Fruit fly (Drosophila melanogaster) whole organism, embryonic: Measurements from ENCODE around the gene CCAP-R.

ENCODE experiments used
- Atf-2 ChIP-seq: fragments of 200-800 bp; sonication (Bioruptor generic); optimal IDR thresholded peaks from 2 replicates; lab custom pipeline; 2016; ENCODE audit warnings: missing biosample characterization, missing genetic modification characterization
- Awh ChIP-seq: fragments of 200-800 bp; sonication (Bioruptor generic); IDR thresholded peaks from 2 replicates; pipeline ENCODE4, ENCODE4 v1.3.6; 2022; ENCODE audit warnings: missing biosample characterization, missing genetic modification characterization
- CG1024 ChIP-seq: fragments of 200-800 bp; sonication (Bioruptor generic); IDR thresholded peaks from 2 replicates; pipeline ENCODE4 v1.3.6; 2022; ENCODE audit warnings: missing biosample characterization, missing genetic modification characterization
- CG11093 ChIP-seq: fragments of 200-800 bp; sonication (Bioruptor generic); IDR thresholded peaks from 3 replicates; pipeline ENCODE4 v1.3.6; 2022; ENCODE audit warnings: missing biosample characterization, missing genetic modification characterization
- CG11456 ChIP-seq: fragments of 200-800 bp; sonication (Bioruptor generic); IDR thresholded peaks from 3 replicates; pipeline ENCODE4 v1.3.6; 2022; ENCODE audit warnings: missing biosample characterization, missing genetic modification characterization
- CG2199 ChIP-seq: fragments of 200-800 bp; sonication (Bioruptor generic); IDR thresholded peaks from 3 replicates; pipeline ENCODE4 v1.3.6; 2022; ENCODE audit warnings: missing biosample characterization, missing genetic modification characterization
- CG30020 ChIP-seq: fragments of 200-800 bp; optimal IDR thresholded peaks from 2 replicates; lab custom pipeline; 2019; ENCODE audit warnings: missing biosample characterization, mild to moderate bottlenecking, missing genetic modification characterization, moderate library complexity
- CG3281 ChIP-seq: fragments of 200-800 bp; sonication (Bioruptor generic); optimal IDR thresholded peaks from 3 replicates; lab custom pipeline; 2017; ENCODE audit warnings: missing biosample characterization, mild to moderate bottlenecking, missing genetic modification characterization
- CG42726 ChIP-seq: fragments of 200-800 bp; sonication (Bioruptor generic); IDR thresholded peaks from 2 replicates; pipeline ENCODE4 v1.3.6; 2022; ENCODE audit warnings: missing biosample characterization, missing genetic modification characterization; ENCODE audit not compliant: partially characterized antibody
- CG6254 ChIP-seq: fragments of 200-800 bp; sonication (Bioruptor generic); optimal IDR thresholded peaks from 3 replicates; lab custom pipeline; 2017; ENCODE audit warnings: mild to moderate bottlenecking, missing biosample characterization, missing genetic modification reagents, missing genetic modification characterization
- CG8388 ChIP-seq: fragments of 200-800 bp; sonication (Bioruptor generic); optimal IDR thresholded peaks from 2 replicates; lab custom pipeline; 2019; ENCODE audit warnings: missing biosample characterization, mild to moderate bottlenecking, missing genetic modification characterization, moderate library complexity
- CG8478 ChIP-seq: fragments of >200 bp; optimal IDR thresholded peaks from 2 replicates; lab custom pipeline; 2018
- CG9215 ChIP-seq: fragments of 200-800 bp; sonication (Bioruptor generic); IDR thresholded peaks from 2 replicates; pipeline ENCODE4 v1.3.6; 2022; ENCODE audit warnings: missing biosample characterization, missing genetic modification characterization
- CG9437 ChIP-seq: fragments of 200-800 bp; sonication (Bioruptor generic); optimal IDR thresholded peaks from 2 replicates; lab custom pipeline; 2018; ENCODE audit warnings: missing biosample characterization, mild to moderate bottlenecking, missing genetic modification characterization
- CG9876 ChIP-seq: fragments of 200-800 bp; sonication (Bioruptor generic); optimal IDR thresholded peaks from 2 replicates; lab custom pipeline; 2016; ENCODE audit warnings: missing biosample characterization, missing genetic modification characterization
- Camta ChIP-seq: fragments of 200-800 bp; sonication (Bioruptor generic); optimal IDR thresholded peaks from 2 replicates; lab custom pipeline; 2016; ENCODE audit warnings: missing biosample characterization, missing genetic modification characterization
- Dbx ChIP-seq: fragments of 200-800 bp; sonication (Bioruptor generic); IDR thresholded peaks from 3 replicates; pipeline ENCODE4 v1.3.6; 2022; ENCODE audit warnings: missing biosample characterization, missing genetic modification characterization
- Dip2 ChIP-seq: fragments of 200-800 bp; sonication (Bioruptor generic); IDR thresholded peaks from 2 replicates; pipeline ENCODE4 v1.3.6; 2022; ENCODE audit warnings: missing biosample characterization, missing genetic modification characterization
- Dp ChIP-seq: fragments of 200-800 bp; sonication (Bioruptor generic); optimal IDR thresholded peaks from 2 replicates; lab custom pipeline; 2018; ENCODE audit warnings: missing biosample characterization, mild to moderate bottlenecking, missing genetic modification characterization, moderate library complexity
- HLHmδ ChIP-seq: fragments of 200-800 bp; sonication (Bioruptor generic); optimal IDR thresholded peaks from 2 replicates; lab custom pipeline; 2018; ENCODE audit warnings: missing biosample characterization, mild to moderate bottlenecking, missing genetic modification characterization, moderate library complexity
- Hmr ChIP-seq: fragments of 200-800 bp; sonication (Bioruptor generic); optimal IDR thresholded peaks from 3 replicates; lab custom pipeline; 2017; ENCODE audit warnings: mild to moderate bottlenecking, missing biosample characterization, missing genetic modification reagents, missing genetic modification characterization
- Meics ChIP-seq: fragments of 200-800 bp; sonication (Bioruptor generic); optimal IDR thresholded peaks from 2 replicates; lab custom pipeline; 2017; ENCODE audit warnings: missing biosample characterization, mild to moderate bottlenecking, missing genetic modification characterization
- Nf-YB ChIP-seq: fragments of 200-800 bp; sonication (Bioruptor generic); optimal IDR thresholded peaks from 3 replicates; lab custom pipeline; 2019; ENCODE audit warnings: missing biosample characterization, mild to moderate bottlenecking, missing genetic modification characterization, moderate library complexity
- Oaz ChIP-seq: fragments of 200-800 bp; sonication (Bioruptor generic); IDR thresholded peaks from 2 replicates; pipeline ENCODE4 v1.3.6; 2022; ENCODE audit warnings: missing biosample characterization, missing genetic modification characterization
- Ravus ChIP-seq: fragments of 200-800 bp; sonication (Bioruptor generic); IDR thresholded peaks from 2 replicates; pipeline ENCODE4 v1.3.6; 2022; ENCODE audit warnings: missing biosample characterization, missing genetic modification characterization
- Rfx ChIP-seq: fragments of 200-800 bp; sonication (Bioruptor generic); IDR thresholded peaks from 2 replicates; pipeline ENCODE4 v1.3.6; 2022; ENCODE audit warnings: missing biosample characterization, missing genetic modification characterization
- Sry-β ChIP-seq: fragments of 200-800 bp; sonication (Bioruptor generic); optimal IDR thresholded peaks from 2 replicates; lab custom pipeline; 2018; ENCODE audit warnings: missing biosample characterization, mild to moderate bottlenecking, missing genetic modification characterization, moderate library complexity
- Stat92E ChIP-seq, 3 experiments: fragments of >200 bp in 2 of 3; fragments of 200-800 bp in 1 of 3; sonication (Bioruptor generic) in 1 of 3; optimal IDR thresholded peaks; 2 replicates each; lab custom pipeline; 2017 to 2019; ENCODE audit warnings: missing biosample characterization in 3 of 3, missing genetic modification characterization in 3 of 3, mild to moderate bottlenecking in 1 of 3, moderate library complexity in 1 of 3
- bbx ChIP-seq: fragments of 200-800 bp; sonication (Bioruptor generic); IDR thresholded peaks from 2 replicates; pipeline ENCODE4 v1.3.6; 2022; ENCODE audit warnings: missing biosample characterization, missing genetic modification characterization; ENCODE audit not compliant: partially characterized antibody
- br ChIP-seq: fragments of >200 bp; optimal IDR thresholded peaks from 2 replicates; lab custom pipeline; 2017
- cad ChIP-seq: fragments of >200 bp; optimal IDR thresholded peaks from 2 replicates; lab custom pipeline; 2017; ENCODE audit warnings: missing biosample characterization, missing genetic modification characterization
- cato ChIP-seq: fragments of 200-800 bp; sonication (Bioruptor generic); optimal IDR thresholded peaks from 2 replicates; lab custom pipeline; 2016; ENCODE audit warnings: missing biosample characterization, missing genetic modification characterization, borderline replicate concordance
- cwo ChIP-seq: fragments of 200-800 bp; sonication (Bioruptor generic); optimal IDR thresholded peaks from 3 replicates; lab custom pipeline; 2017; ENCODE audit warnings: missing biosample characterization, missing genetic modification characterization, mild to moderate bottlenecking, moderate library complexity, missing genetic modification reagents
- eyg ChIP-seq: fragments of 200-800 bp; sonication (Bioruptor generic); optimal IDR thresholded peaks from 3 replicates; lab custom pipeline; 2016; ENCODE audit warnings: missing biosample characterization, missing genetic modification characterization
- h ChIP-seq: fragments of >200 bp; optimal IDR thresholded peaks from 2 replicates; lab custom pipeline; 2017
- her ChIP-seq: fragments of 200-800 bp; sonication (Bioruptor generic); optimal IDR thresholded peaks from 2 replicates; lab custom pipeline; 2016; ENCODE audit warnings: missing biosample characterization, missing genetic modification characterization
- kni ChIP-seq: fragments of 200-800 bp; sonication (Bioruptor generic); optimal IDR thresholded peaks from 3 replicates; lab custom pipeline; 2017; ENCODE audit warnings: mild to moderate bottlenecking, missing biosample characterization, missing genetic modification reagents, missing genetic modification characterization
- lab ChIP-seq: fragments of 200-800 bp; sonication (Bioruptor generic); optimal IDR thresholded peaks from 3 replicates; lab custom pipeline; 2017; ENCODE audit warnings: missing biosample characterization, missing genetic modification characterization, mild to moderate bottlenecking, moderate library complexity, missing genetic modification reagents
- luna ChIP-seq: fragments of 200-800 bp; sonication (Bioruptor generic); optimal IDR thresholded peaks from 2 replicates; lab custom pipeline; 2016; ENCODE audit warnings: missing biosample characterization, missing genetic modification characterization
- nom ChIP-seq: fragments of 200-800 bp; sonication (Bioruptor generic); optimal IDR thresholded peaks from 2 replicates; lab custom pipeline; 2017; ENCODE audit warnings: missing biosample characterization, missing genetic modification characterization, mild to moderate bottlenecking, moderate library complexity, missing genetic modification reagents
- pb ChIP-seq: fragments of 200-800 bp; sonication (Bioruptor generic); optimal IDR thresholded peaks from 3 replicates; lab custom pipeline; 2016; ENCODE audit warnings: missing biosample characterization, missing genetic modification characterization
- peb ChIP-seq: fragments of 200-800 bp; sonication (Bioruptor generic); IDR thresholded peaks from 2 replicates; pipeline ENCODE4 v1.3.6; 2022; ENCODE audit warnings: missing biosample characterization, missing genetic modification characterization
- pho ChIP-seq: fragments of 200-800 bp; sonication (Bioruptor generic); optimal IDR thresholded peaks from 2 replicates; lab custom pipeline; 2016; ENCODE audit warnings: missing biosample characterization, missing genetic modification characterization
- ranshi ChIP-seq: fragments of 200-800 bp; sonication (Bioruptor generic); IDR thresholded peaks from 2 replicates; pipeline ENCODE4 v1.3.6; 2022; ENCODE audit warnings: missing biosample characterization, missing genetic modification characterization
- repo ChIP-seq: fragments of 200-800 bp; sonication (Bioruptor generic); optimal IDR thresholded peaks from 2 replicates; lab custom pipeline; 2016; ENCODE audit warnings: missing biosample characterization, missing genetic modification characterization
- row ChIP-seq: fragments of 200-800 bp; sonication (Bioruptor generic); IDR thresholded peaks from 3 replicates; pipeline ENCODE4 v1.3.6; 2022; ENCODE audit warnings: missing biosample characterization, missing genetic modification characterization
- shn ChIP-seq: fragments of 200-800 bp; sonication (Bioruptor generic); optimal IDR thresholded peaks from 3 replicates; lab custom pipeline; 2016; ENCODE audit warnings: missing biosample characterization, missing genetic modification characterization
- slbo ChIP-seq: fragments of 200-800 bp; sonication (Bioruptor generic); IDR thresholded peaks from 2 replicates; pipeline ENCODE4 v1.3.6; 2022; ENCODE audit warnings: missing biosample characterization, missing genetic modification characterization
- tin ChIP-seq: fragments of 200-800 bp; sonication (Bioruptor generic); optimal IDR thresholded peaks from 3 replicates; lab custom pipeline; 2016; ENCODE audit warnings: missing biosample characterization, missing genetic modification characterization
- tio ChIP-seq: fragments of 200-800 bp; sonication (Bioruptor generic); optimal IDR thresholded peaks from 2 replicates; lab custom pipeline; 2017; ENCODE audit warnings: missing biosample characterization, missing genetic modification characterization, inconsistent platforms
- toy ChIP-seq: fragments of 200-800 bp; sonication (Bioruptor generic); IDR thresholded peaks from 2 replicates; pipeline ENCODE4 v1.3.6; 2022; ENCODE audit warnings: missing biosample characterization, missing genetic modification characterization
- vvl ChIP-seq: fragments of 200-800 bp; sonication (Bioruptor generic); IDR thresholded peaks from 2 replicates; pipeline ENCODE4 v1.3.6; 2022; ENCODE audit warnings: missing biosample characterization, missing genetic modification characterization
- zf30C ChIP-seq: fragments of 200-800 bp; sonication (Bioruptor generic); optimal IDR thresholded peaks from 3 replicates; lab custom pipeline; 2018; ENCODE audit warnings: missing biosample characterization, mild to moderate bottlenecking, missing genetic modification characterization

The CCAP-R gene

DNA sequence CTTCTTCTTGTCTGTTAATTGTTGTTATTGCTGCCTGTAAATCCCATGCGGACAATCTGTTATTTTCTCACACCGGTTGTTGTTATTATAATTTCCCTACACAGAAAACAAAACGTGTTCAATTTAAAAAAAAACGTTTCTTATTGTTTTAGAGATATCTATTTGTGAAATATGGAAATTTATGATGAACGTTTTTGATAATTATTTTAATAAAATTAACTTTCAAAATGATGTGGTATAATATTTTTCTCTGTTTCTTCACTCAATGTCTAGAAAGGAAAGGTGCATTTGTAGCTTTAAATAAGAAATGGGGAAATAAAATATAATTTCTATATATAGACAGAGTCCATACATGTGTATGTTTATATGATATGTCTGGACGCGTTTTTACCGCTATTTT lies 71.8 kb downstream of the CCAP-R start (continued):
- peak; percentile 13 for TF ChIP-seq Hmr (GFP tag; lab: Kevin White, UChicago)
- peak; percentile 17 for TF ChIP-seq lab
- TF ChIP-seq CG2199 (GFP tag; lab: Robert Waterston, UW): no peak
- peak; percentile 49 for TF ChIP-seq zf30C
- TF ChIP-seq luna (GFP tag; lab: Kevin White, UChicago): no peak
- TF ChIP-seq Awh: peak; percentile 57
- peak; percentile 55 for TF ChIP-seq Nf-YB (GFP tag; lab: Kevin White, UChicago)
- peak; percentile 33 for TF ChIP-seq tin (GFP tag; lab: Kevin White, UChicago)
- TF ChIP-seq pho (GFP tag; lab: Kevin White, UChicago): no peak
- TF ChIP-seq CG8388 (GFP tag; lab: Kevin White, UChicago): peak; percentile 91
- TF ChIP-seq slbo (GFP tag; lab: Robert Waterston, UW): peak; percentile 22; the same call in 1 of the 2 replicates
- TF ChIP-seq Meics: peak; percentile 33
- TF ChIP-seq her (GFP tag; lab: Kevin White, UChicago): no peak
- TF ChIP-seq Rfx (GFP tag; lab: Robert Waterston, UW): no peak
- TF ChIP-seq cad: no peak
- peak; percentile 46 for TF ChIP-seq Camta (GFP tag; lab: Kevin White, UChicago)
- peak; percentile 67 for TF ChIP-seq CG9437 (GFP tag; lab: Kevin White, UChicago)
- TF ChIP-seq vvl (GFP tag; lab: Robert Waterston, UW): peak; percentile 72
- TF ChIP-seq br (lab: Kevin White, UChicago): no peak
- TF ChIP-seq Atf-2: peak; percentile 11
- TF ChIP-seq cwo: peak; percentile 28
- peak; percentile 42 for TF ChIP-seq CG30020 (tag; lab: Kevin White, UChicago)
- TF ChIP-seq Dbx (GFP tag; lab: Robert Waterston, UW): no peak
- no peak for TF ChIP-seq peb (GFP tag; lab: Robert Waterston, UW)
- TF ChIP-seq bbx (GFP tag; lab: Robert Waterston, UW): no peak
- TF ChIP-seq Stat92E (GFP tag; optimal IDR thresholded peaks at IDR 0.05; lab: Kevin White, UChicago): peak in 1 of 3 experiments; percentile 50
- no peak for TF ChIP-seq kni (GFP tag; lab: Kevin White, UChicago)
- TF ChIP-seq CG9215 (GFP tag; lab: Robert Waterston, UW): no peak
- TF ChIP-seq CG8478 (lab: Kevin White, UChicago): no peak
- no peak for TF ChIP-seq shn (GFP tag; lab: Kevin White, UChicago)
- TF ChIP-seq CG6254 (GFP tag; lab: Kevin White, UChicago): peak; percentile 31
- no peak for TF ChIP-seq Dp
- TF ChIP-seq toy: no peak
- TF ChIP-seq CG11093 (GFP tag; lab: Robert Waterston, UW): peak; percentile 42; the same call in 1 of the 3 replicates
- TF ChIP-seq CG11456 (GFP tag; lab: Robert Waterston, UW): no peak
- TF ChIP-seq eyg: no peak
- TF ChIP-seq Ravus (GFP tag; lab: Robert Waterston, UW): no peak
- TF ChIP-seq repo (GFP tag; lab: Kevin White, UChicago): no peak
- TF ChIP-seq cato: peak; percentile 35
- TF ChIP-seq CG1024 (GFP tag; lab: Robert Waterston, UW): 0 out of 2 replicates have a peak, but pooled peaks have one; percentile 49
- peak; percentile 56 for TF ChIP-seq row (GFP tag; lab: Robert Waterston, UW)
- no peak for TF ChIP-seq h
- no peak for TF ChIP-seq tio (GFP tag; lab: Kevin White, UChicago)
- TF ChIP-seq Oaz (GFP tag; lab: Robert Waterston, UW): no peak
- TF ChIP-seq CG9876 (GFP tag; lab: Kevin White, UChicago): no peak
- peak; percentile 10 for TF ChIP-seq CG3281 (GFP tag; lab: Kevin White, UChicago)
- TF ChIP-seq Sry-β (GFP tag; lab: Kevin White, UChicago): no peak
- no peak for TF ChIP-seq CG42726 (GFP tag; lab: Robert Waterston, UW)
- no peak for TF ChIP-seq Dip2 (GFP tag; lab: Robert Waterston, UW)
- no peak for TF ChIP-seq HLHmδ (GFP tag; lab: Kevin White, UChicago)
- TF ChIP-seq nom (GFP tag; lab: Kevin White, UChicago): no peak
- TF ChIP-seq pb (GFP tag; lab: Kevin White, UChicago): no peak
- TF ChIP-seq ranshi (GFP tag; lab: Robert Waterston, UW): 0 out of 2 replicates have a peak, but pooled peaks have one; percentile 50
